Fruit fly (Drosophila melanogaster) whole organism, embryonic: ENCODE data around the gene CG6163.

Experiments
- Atf-2 ChIP-seq: fragments of 200-800 bp; sonication (Bioruptor generic); optimal IDR thresholded peaks from 2 replicates; lab custom pipeline; 2016; ENCODE audit warnings: missing biosample characterization, missing genetic modification characterization
- BEAF-32 ChIP-seq: fragments of 200-800 bp; sonication (Bioruptor generic); optimal IDR thresholded peaks from 3 replicates; lab custom pipeline; 2017; ENCODE audit warnings: missing biosample characterization, missing genetic modification characterization, mild to moderate bottlenecking, moderate library complexity, missing genetic modification reagents
- C15 ChIP-seq: fragments of 200-800 bp; sonication (Bioruptor generic); IDR thresholded peaks from 3 replicates; pipeline ENCODE4 v1.3.6; 2022; ENCODE audit warnings: missing biosample characterization, missing genetic modification characterization
- CG1024 ChIP-seq: fragments of 200-800 bp; sonication (Bioruptor generic); IDR thresholded peaks from 2 replicates; pipeline ENCODE4 v1.3.6; 2022; ENCODE audit warnings: missing biosample characterization, missing genetic modification characterization
- CG10366 ChIP-seq: fragments of 200-800 bp; sonication (Bioruptor generic); IDR thresholded peaks from 2 replicates; pipeline ENCODE4 v1.3.6; 2022; ENCODE audit warnings: missing biosample characterization, missing genetic modification characterization
- CG11504 ChIP-seq: fragments of 200-800 bp; sonication (Bioruptor generic); optimal IDR thresholded peaks from 3 replicates; lab custom pipeline; 2019; ENCODE audit warnings: missing biosample characterization, mild to moderate bottlenecking, missing genetic modification characterization, moderate library complexity
- CG12219 ChIP-seq: fragments of 200-800 bp; sonication (Bioruptor generic); optimal IDR thresholded peaks from 3 replicates; lab custom pipeline; 2018; ENCODE audit warnings: missing biosample characterization, mild to moderate bottlenecking, missing genetic modification characterization
- CG14014 ChIP-seq: fragments of 200-800 bp; sonication (Bioruptor generic); IDR thresholded peaks from 2 replicates; pipeline ENCODE4 v1.3.6; 2022; ENCODE audit warnings: missing biosample characterization, missing genetic modification characterization
- CG14667 ChIP-seq: fragments of 200-800 bp; sonication (Bioruptor generic); IDR thresholded peaks from 2 replicates; pipeline ENCODE4 v1.3.6; 2022; ENCODE audit warnings: missing biosample characterization, missing genetic modification characterization
- CG14710 ChIP-seq: fragments of 200-800 bp; sonication (Bioruptor generic); optimal IDR thresholded peaks from 3 replicates; lab custom pipeline; 2019; ENCODE audit warnings: missing biosample characterization, mild to moderate bottlenecking, missing genetic modification characterization, moderate library complexity
- CG1647 ChIP-seq: fragments of 200-800 bp; sonication (Bioruptor generic); optimal IDR thresholded peaks from 3 replicates; lab custom pipeline; 2016; ENCODE audit warnings: missing biosample characterization, missing genetic modification characterization
- CG17186 ChIP-seq: fragments of 200-800 bp; sonication (Bioruptor generic); optimal IDR thresholded peaks from 3 replicates; lab custom pipeline; 2017; ENCODE audit warnings: missing biosample characterization, missing genetic modification reagents, missing genetic modification characterization
- CG17361 ChIP-seq: fragments of 200-800 bp; sonication (Bioruptor generic); IDR thresholded peaks from 3 replicates; pipeline ENCODE4 v1.3.6; 2022; ENCODE audit warnings: missing biosample characterization, missing genetic modification characterization
- CG2120 ChIP-seq: fragments of 200-800 bp; sonication (Bioruptor generic); optimal IDR thresholded peaks from 3 replicates; lab custom pipeline; 2016; ENCODE audit warnings: missing biosample characterization, missing genetic modification characterization
- CG2712 ChIP-seq: fragments of 200-800 bp; optimal IDR thresholded peaks from 3 replicates; lab custom pipeline; 2019; ENCODE audit warnings: missing biosample characterization, mild to moderate bottlenecking, missing genetic modification characterization, moderate library complexity
- CG2875 ChIP-seq: fragments of 200-800 bp; sonication (Bioruptor generic); optimal IDR thresholded peaks from 2 replicates; lab custom pipeline; 2017; ENCODE audit warnings: missing biosample characterization, mild to moderate bottlenecking, missing genetic modification characterization, missing genetic modification reagents
- CG31441 ChIP-seq: fragments of 200-800 bp; sonication (Bioruptor generic); IDR thresholded peaks from 2 replicates; pipeline ENCODE4 v1.3.6; 2022; ENCODE audit warnings: missing biosample characterization, missing genetic modification characterization
- CG3847 ChIP-seq: fragments of 200-800 bp; sonication (Bioruptor generic); IDR thresholded peaks from 2 replicates; pipeline ENCODE4 v1.3.6; 2022; ENCODE audit warnings: missing biosample characterization, missing genetic modification characterization
- CG4360 ChIP-seq: fragments of 200-800 bp; sonication (Bioruptor generic); IDR thresholded peaks from 2 replicates; pipeline ENCODE4 v1.3.6; 2022; ENCODE audit warnings: missing biosample characterization, missing genetic modification characterization
- CG4707 ChIP-seq: fragments of 200-800 bp; sonication (Bioruptor generic); optimal IDR thresholded peaks from 2 replicates; lab custom pipeline; 2018; ENCODE audit warnings: missing biosample characterization, mild to moderate bottlenecking, missing genetic modification characterization, moderate library complexity
- CG6175 ChIP-seq: fragments of 200-800 bp; sonication (Bioruptor generic); IDR thresholded peaks from 3 replicates; pipeline ENCODE4 v1.3.6; 2022; ENCODE audit warnings: missing biosample characterization, missing genetic modification characterization
- CG7556 ChIP-seq: fragments of 200-800 bp; sonication (Bioruptor generic); optimal IDR thresholded peaks from 2 replicates; lab custom pipeline; 2017; ENCODE audit warnings: missing biosample characterization, mild to moderate bottlenecking, missing genetic modification characterization
- CG7745 ChIP-seq: fragments of 200-800 bp; sonication (Bioruptor generic); optimal IDR thresholded peaks from 2 replicates; lab custom pipeline; 2018; ENCODE audit warnings: missing biosample characterization, mild to moderate bottlenecking, missing genetic modification characterization, moderate library complexity
- CG7839 ChIP-seq: fragments of 200-800 bp; sonication (Bioruptor generic); optimal IDR thresholded peaks from 3 replicates; lab custom pipeline; 2018; ENCODE audit warnings: missing biosample characterization, mild to moderate bottlenecking, missing genetic modification characterization, moderate library complexity
- CG8478 ChIP-seq: fragments of >200 bp; optimal IDR thresholded peaks from 2 replicates; lab custom pipeline; 2018
- CG8765 ChIP-seq: fragments of 200-800 bp; sonication (Bioruptor generic); IDR thresholded peaks from 2 replicates; pipeline ENCODE4 v1.3.6; 2022; ENCODE audit warnings: missing biosample characterization, missing genetic modification characterization
- CG9727 ChIP-seq: fragments of 200-800 bp; sonication (Bioruptor generic); optimal IDR thresholded peaks from 3 replicates; lab custom pipeline; 2017; ENCODE audit warnings: missing biosample characterization, mild to moderate bottlenecking, missing genetic modification characterization
- Dbx ChIP-seq: fragments of 200-800 bp; sonication (Bioruptor generic); IDR thresholded peaks from 3 replicates; pipeline ENCODE4 v1.3.6; 2022; ENCODE audit warnings: missing biosample characterization, missing genetic modification characterization
- Dip2 ChIP-seq: fragments of 200-800 bp; sonication (Bioruptor generic); IDR thresholded peaks from 2 replicates; pipeline ENCODE4 v1.3.6; 2022; ENCODE audit warnings: missing biosample characterization, missing genetic modification characterization
- Lim3 ChIP-seq: fragments of 200-800 bp; sonication (Bioruptor generic); IDR thresholded peaks from 2 replicates; pipeline ENCODE4 v1.3.6; 2022; ENCODE audit warnings: missing biosample characterization, missing genetic modification characterization
- Med ChIP-seq: fragments of 200-800 bp; sonication (Bioruptor generic); peaks from one replicate; lab custom pipeline; 2016; ENCODE audit warnings: missing biosample characterization, missing genetic modification characterization, mild to moderate bottlenecking, inconsistent platforms, moderate library complexity
- NK7.1 ChIP-seq: fragments of 200-800 bp; sonication (Bioruptor generic); optimal IDR thresholded peaks from 3 replicates; lab custom pipeline; 2016; ENCODE audit warnings: missing biosample characterization, missing genetic modification characterization
- Nf-YB ChIP-seq: fragments of 200-800 bp; sonication (Bioruptor generic); optimal IDR thresholded peaks from 3 replicates; lab custom pipeline; 2019; ENCODE audit warnings: missing biosample characterization, mild to moderate bottlenecking, missing genetic modification characterization, moderate library complexity
- Ssrp ChIP-seq: fragments of 200-800 bp; sonication (Bioruptor generic); optimal IDR thresholded peaks from 2 replicates; lab custom pipeline; 2018; ENCODE audit warnings: missing biosample characterization, mild to moderate bottlenecking, missing genetic modification characterization, moderate library complexity
- Xrp1 ChIP-seq: fragments of 200-800 bp; sonication (Bioruptor generic); IDR thresholded peaks from 2 replicates; pipeline ENCODE4 v1.3.6; 2022; ENCODE audit warnings: missing biosample characterization, missing genetic modification characterization
- bbx ChIP-seq: fragments of 200-800 bp; sonication (Bioruptor generic); IDR thresholded peaks from 2 replicates; pipeline ENCODE4 v1.3.6; 2022; ENCODE audit warnings: missing biosample characterization, missing genetic modification characterization; ENCODE audit not compliant: partially characterized antibody
- bigmax ChIP-seq: fragments of 200-800 bp; sonication (Bioruptor generic); optimal IDR thresholded peaks from 2 replicates; lab custom pipeline; 2018; ENCODE audit warnings: missing biosample characterization, mild to moderate bottlenecking, missing genetic modification characterization
- chm ChIP-seq: fragments of 200-800 bp; sonication (Bioruptor generic); IDR thresholded peaks from 2 replicates; pipeline ENCODE4 v1.3.6; 2022; ENCODE audit warnings: missing biosample characterization, missing genetic modification characterization
- corto ChIP-seq: fragments of 200-800 bp; sonication (Bioruptor generic); optimal IDR thresholded peaks from 2 replicates; lab custom pipeline; 2016; ENCODE audit warnings: missing biosample characterization, mild to moderate bottlenecking, missing genetic modification characterization, moderate library complexity
- dan ChIP-seq: fragments of 200-800 bp; sonication (Bioruptor generic); IDR thresholded peaks from 2 replicates; pipeline ENCODE4 v1.3.6; 2022; ENCODE audit warnings: missing biosample characterization, missing genetic modification characterization
- eve ChIP-seq, 2 experiments: fragments of >200 bp; optimal IDR thresholded peaks; 2 replicates each; lab custom pipeline; 2017; ENCODE audit warnings: missing biosample characterization in 2 of 2, missing genetic modification characterization in 2 of 2
- fd64A ChIP-seq: fragments of 200-800 bp; sonication (Bioruptor generic); optimal IDR thresholded peaks from 3 replicates; lab custom pipeline; 2018; ENCODE audit warnings: missing biosample characterization, mild to moderate bottlenecking, missing genetic modification characterization
- gem ChIP-seq: fragments of 200-800 bp; sonication (Bioruptor generic); optimal IDR thresholded peaks from 2 replicates; lab custom pipeline; 2019; ENCODE audit warnings: missing biosample characterization, mild to moderate bottlenecking, missing genetic modification characterization, moderate library complexity
- gt ChIP-seq: fragments of 200-800 bp; sonication (Bioruptor generic); IDR thresholded peaks from 2 replicates; pipeline ENCODE4 v1.3.6; 2022; ENCODE audit warnings: missing biosample characterization, missing genetic modification characterization
- mld ChIP-seq: fragments of 200-800 bp; sonication (Bioruptor generic); IDR thresholded peaks from 3 replicates; pipeline ENCODE4 v1.3.6; 2022; ENCODE audit warnings: missing biosample characterization, missing genetic modification characterization; ENCODE audit not compliant: partially characterized antibody
- nerfin-1 ChIP-seq: fragments of 200-800 bp; sonication (Bioruptor generic); optimal IDR thresholded peaks from 3 replicates; lab custom pipeline; 2019; ENCODE audit warnings: missing biosample characterization, mild to moderate bottlenecking, missing genetic modification characterization, moderate library complexity
- sens-2 ChIP-seq: fragments of 200-800 bp; sonication (Bioruptor generic); IDR thresholded peaks from 2 replicates; pipeline ENCODE4 v1.3.6; 2022; ENCODE audit warnings: missing biosample characterization, missing genetic modification characterization
- sim ChIP-seq: fragments of 200-800 bp; sonication (Bioruptor generic); IDR thresholded peaks from 2 replicates; pipeline ENCODE4 v1.3.6; 2022; ENCODE audit warnings: missing biosample characterization, missing genetic modification characterization
- trem ChIP-seq: fragments of 200-800 bp; optimal IDR thresholded peaks from 3 replicates; lab custom pipeline; 2019; ENCODE audit warnings: missing biosample characterization, mild to moderate bottlenecking, missing genetic modification characterization, moderate library complexity
- vnd ChIP-seq: fragments of 200-800 bp; sonication (Bioruptor generic); IDR thresholded peaks from 3 replicates; pipeline ENCODE4 v1.3.6; 2022; ENCODE audit warnings: missing biosample characterization, missing genetic modification characterization; ENCODE audit not compliant: partially characterized antibody
- zf30C ChIP-seq: fragments of 200-800 bp; sonication (Bioruptor generic); optimal IDR thresholded peaks from 3 replicates; lab custom pipeline; 2018; ENCODE audit warnings: missing biosample characterization, mild to moderate bottlenecking, missing genetic modification characterization

The CG6163 gene

dm6 chr3L:11414453-11414852, 49.8 kb upstream of the CG6163 start (continued):
- TF ChIP-seq CG4707 (GFP tag; lab: Kevin White, UChicago), result peak; percentile 86
- no peak for TF ChIP-seq CG1024 (GFP tag; lab: Robert Waterston, UW)
- TF ChIP-seq CG14014 (GFP tag; lab: Robert Waterston, UW), result no peak
- TF ChIP-seq corto (GFP tag; lab: Kevin White, UChicago), result no peak
- no peak for TF ChIP-seq zf30C (GFP tag; lab: Kevin White, UChicago)
- no peak for TF ChIP-seq CG8478 (lab: Kevin White, UChicago)
- TF ChIP-seq CG1647, result no peak
- no peak for TF ChIP-seq Dbx (GFP tag; lab: Robert Waterston, UW)
- no peak for TF ChIP-seq sens-2 (GFP tag; lab: Robert Waterston, UW)
- TF ChIP-seq fd64A (GFP tag; lab: Kevin White, UChicago), result no peak
- no peak for TF ChIP-seq CG12219 (GFP tag; lab: Kevin White, UChicago)
- peak; percentile 37 for TF ChIP-seq CG7839 (tag; lab: Kevin White, UChicago)
- no peak for TF ChIP-seq Dip2
- no peak for TF ChIP-seq sim
- TF ChIP-seq CG6175 (GFP tag; lab: Robert Waterston, UW), result no peak
- TF ChIP-seq Atf-2, result peak; percentile 15

dm6 chr3L:11413697-11414096, 49.0 kb upstream of the CG6163 start:
- TF ChIP-seq bigmax (GFP tag; lab: Kevin White, UChicago), result no peak
- TF ChIP-seq CG4360, result no peak
- TF ChIP-seq nerfin-1 (tag; lab: Kevin White, UChicago), result peak; percentile 30
- peak; percentile 35 for TF ChIP-seq Ssrp (tag; lab: Kevin White, UChicago)
- TF ChIP-seq CG2712 (tag; lab: Kevin White, UChicago), result peak; percentile 67
- TF ChIP-seq CG2120 (GFP tag; lab: Kevin White, UChicago), result no peak
- no peak for TF ChIP-seq bbx (GFP tag; lab: Robert Waterston, UW)
- no peak for TF ChIP-seq sim
- peak; percentile 28 for TF ChIP-seq Med (GFP tag; lab: Kevin White, UChicago)
- TF ChIP-seq CG7556, result peak; percentile 12
- no peak for TF ChIP-seq mld (GFP tag; lab: Robert Waterston, UW)
- no peak for TF ChIP-seq Nf-YB (GFP tag; lab: Kevin White, UChicago)
- no peak for TF ChIP-seq CG10366 (GFP tag; lab: Robert Waterston, UW)
- TF ChIP-seq CG4707 (GFP tag; lab: Kevin White, UChicago), result no peak
- TF ChIP-seq gem (tag; lab: Kevin White, UChicago), result peak; percentile 48
- TF ChIP-seq Xrp1 (GFP tag; lab: Robert Waterston, UW), result peak; percentile 47; the same call in 1 of the 2 replicates
- TF ChIP-seq CG2875 (GFP tag; lab: Kevin White, UChicago), result peak; percentile 20
- TF ChIP-seq CG11504 (tag; lab: Kevin White, UChicago), result peak; percentile 20
- TF ChIP-seq vnd (GFP tag; lab: Robert Waterston, UW), result no peak
- peak; percentile 24; the same call in 1 of the 2 replicates for TF ChIP-seq CG31441 (GFP tag; lab: Robert Waterston, UW)
- TF ChIP-seq C15, result no peak
- TF ChIP-seq CG8765 (GFP tag; lab: Robert Waterston, UW), result no peak
- TF ChIP-seq chm (GFP tag; lab: Robert Waterston, UW), result no peak
- no peak for TF ChIP-seq Dbx (GFP tag; lab: Robert Waterston, UW)
- no peak for TF ChIP-seq CG7745 (tag; lab: Kevin White, UChicago)
- TF ChIP-seq CG9727 (GFP tag; lab: Kevin White, UChicago), result peak; percentile 27
- TF ChIP-seq Lim3 (GFP tag; lab: Robert Waterston, UW), result no peak
- peak in 1 of 2 experiments; percentile 35 for TF ChIP-seq eve (GFP tag; optimal IDR thresholded peaks at IDR 0.05; lab: Kevin White, UChicago)
- peak; percentile 9; the same call in 1 of the 3 replicates for TF ChIP-seq CG17361 (GFP tag; lab: Robert Waterston, UW)
- peak; percentile 24 for TF ChIP-seq CG14710
- no peak for TF ChIP-seq NK7.1 (GFP tag; lab: Kevin White, UChicago)
- no peak for TF ChIP-seq CG17186
- TF ChIP-seq CG14667 (GFP tag; lab: Robert Waterston, UW), result no peak
- TF ChIP-seq dan (GFP tag; lab: Robert Waterston, UW), result no peak
- TF ChIP-seq BEAF-32, result peak; percentile 2
- TF ChIP-seq trem (tag; lab: Kevin White, UChicago), result peak; percentile 14
- no peak for TF ChIP-seq gt (GFP tag; lab: Robert Waterston, UW)
- no peak for TF ChIP-seq CG3847 (GFP tag; lab: Robert Waterston, UW)
